Fruit fly (Drosophila melanogaster) whole organism, wandering third instar larva: Measurements from ENCODE around the gene CG42526.

Experiments used
- CG32264 ChIP-seq: fragments of 200-800 bp; sonication (Bioruptor generic); optimal IDR thresholded peaks from 2 replicates; lab custom pipeline; 2016; ENCODE audit warnings: missing biosample characterization, missing genetic modification characterization
- CG9705 ChIP-seq: fragments of 200-800 bp; sonication (Bioruptor generic); optimal IDR thresholded peaks from 2 replicates; lab custom pipeline; 2018; ENCODE audit warnings: missing biosample characterization, mild to moderate bottlenecking, missing genetic modification characterization
- CrebA ChIP-seq: fragments of 200-800 bp; sonication (Bioruptor generic); optimal IDR thresholded peaks from 2 replicates; lab custom pipeline; 2016; ENCODE audit warnings: missing biosample characterization, mild to moderate bottlenecking, missing genetic modification characterization, borderline replicate concordance
- Dfd ChIP-seq: fragments of >200 bp; optimal IDR thresholded peaks from 2 replicates; lab custom pipeline; 2017; ENCODE audit warnings: missing biosample characterization, missing genetic modification characterization
- Hr78 ChIP-seq: fragments of >200 bp; optimal IDR thresholded peaks from 2 replicates; lab custom pipeline; 2017; ENCODE audit warnings: missing biosample characterization, missing genetic modification characterization
- brk ChIP-seq: fragments of 200-800 bp; sonication (Bioruptor generic); optimal IDR thresholded peaks from 2 replicates; lab custom pipeline; 2016; ENCODE audit warnings: missing biosample characterization, mild to moderate bottlenecking, missing genetic modification characterization
- dmrt93B ChIP-seq: fragments of 200-800 bp; sonication (Bioruptor generic); optimal IDR thresholded peaks from 2 replicates; lab custom pipeline; 2018; ENCODE audit warnings: missing biosample characterization, mild to moderate bottlenecking, missing genetic modification characterization
- dsf ChIP-seq: sonication (Bioruptor generic); optimal IDR thresholded peaks from 2 replicates; lab custom pipeline; 2016; ENCODE audit warnings: missing biosample characterization, missing genetic modification characterization, borderline replicate concordance
- foxo ChIP-seq, 2 experiments: fragments of 200-800 bp; sonication (Bioruptor generic); optimal IDR thresholded peaks; 2 replicates in 1 of 2; 3 replicates in 1 of 2; lab custom pipeline; 2016 to 2017; ENCODE audit warnings: missing biosample characterization in 2 of 2, missing genetic modification characterization in 2 of 2
- fru ChIP-seq: fragments of 200-800 bp; sonication (Bioruptor generic); optimal IDR thresholded peaks from 3 replicates; lab custom pipeline; 2016; ENCODE audit warnings: missing biosample characterization, mild to moderate bottlenecking, missing genetic modification characterization
- psq ChIP-seq: fragments of 200-800 bp; sonication (Bioruptor generic); optimal IDR thresholded peaks from 3 replicates; lab custom pipeline; 2017; ENCODE audit warnings: missing biosample characterization, mild to moderate bottlenecking, missing genetic modification characterization, moderate library complexity
- usp ChIP-seq: fragments of >200 bp; optimal IDR thresholded peaks from 2 replicates; lab custom pipeline; 2017; ENCODE audit warnings: missing biosample characterization, missing genetic modification characterization

- no peak for TF ChIP-seq fru (GFP tag; lab: Kevin White, UChicago)
- TF ChIP-seq dsf (GFP tag; lab: Kevin White, UChicago) = no peak
- TF ChIP-seq usp (GFP tag; lab: Kevin White, UChicago) = no peak
- no peak for TF ChIP-seq CG9705 (GFP tag; lab: Kevin White, UChicago)
- no peak for TF ChIP-seq Dfd
- TF ChIP-seq brk (GFP tag; lab: Kevin White, UChicago) = no peak
- TF ChIP-seq foxo (GFP tag; optimal IDR thresholded peaks at IDR 0.05; lab: Kevin White, UChicago) = no peak
- no peak for TF ChIP-seq CrebA (GFP tag; lab: Kevin White, UChicago)
- no peak for TF ChIP-seq dmrt93B
- no peak for TF ChIP-seq Hr78 (GFP tag; lab: Kevin White, UChicago)
- no peak for TF ChIP-seq psq (GFP tag; lab: Kevin White, UChicago)
- TF ChIP-seq CG32264 = no peak
Measured at dm6 chr3L:9400697-9401353, 34.4 kb downstream of the CG42526 start.
